Worm (Caenorhabditis elegans): ENCODE measurements around the gene T27E4.1.

T27E4.1 gene

DNA sequence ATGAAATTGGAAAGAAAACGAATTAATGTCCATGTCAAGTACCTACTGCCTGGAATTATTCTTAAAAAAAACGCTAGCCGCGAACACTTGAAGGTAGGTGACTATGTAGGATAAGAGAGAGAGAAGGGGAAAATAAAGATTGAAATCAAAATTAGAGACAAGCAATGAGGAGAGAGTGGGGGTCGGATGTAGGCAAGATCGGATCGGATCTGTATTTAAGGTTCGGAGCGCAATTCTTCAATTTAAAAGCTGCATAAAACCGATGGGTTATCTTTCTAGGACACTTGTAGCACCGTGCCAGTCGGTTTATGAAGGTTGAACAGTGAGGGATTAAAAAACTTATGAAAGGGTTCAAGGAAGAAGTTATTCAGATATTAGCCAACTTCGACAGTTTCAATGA lies 29.0 kb upstream of the T27E4.1 start:
- TF ChIP-seq nhr-25 (tag; optimal IDR thresholded peaks at IDR 0.05) (peak; percentile 27), ZK546.5 (tag; optimal IDR thresholded peaks at IDR 0.05) (no peak)

- TF ChIP-seq nhr-10 (tag; optimal IDR thresholded peaks at IDR 0.05) = no peak
- no peak for TF ChIP-seq sma-3 (GFP tag; optimal IDR thresholded peaks at IDR 0.05)
- TF ChIP-seq R02D3.7 (tag; optimal IDR thresholded peaks at IDR 0.05) = no peak
- TF ChIP-seq nhr-11 (tag; optimal IDR thresholded peaks at IDR 0.05) = no peak
- no peak for TF ChIP-seq gmeb-1 (tag; optimal IDR thresholded peaks at IDR 0.05)
- no peak for TF ChIP-seq ztf-4 (tag; optimal IDR thresholded peaks at IDR 0.05)
- no peak for TF ChIP-seq snpc-4 (tag; optimal IDR thresholded peaks at IDR 0.05)
- TF ChIP-seq ceh-16 (tag; optimal IDR thresholded peaks at IDR 0.05) = no peak
- TF ChIP-seq egl-27 (tag; optimal IDR thresholded peaks at IDR 0.05) = no peak
- TF ChIP-seq nhr-6 (tag; optimal IDR thresholded peaks at IDR 0.05) = no peak
Observed at ce11 chrV:9065001-9065400, 27.1 kb upstream of the T27E4.1 start.

ce11 chrV:9065915-9066314 lies 26.2 kb upstream of the T27E4.1 start:
- TF ChIP-seq blmp-1 (tag; optimal IDR thresholded peaks at IDR 0.05; ENCODE audit: insufficient read depth) (peak; percentile 61), nhr-10 (tag; optimal IDR thresholded peaks at IDR 0.05) (no peak), lsy-2 (tag; optimal IDR thresholded peaks at IDR 0.05) (no peak), sma-9 (GFP tag; optimal IDR thresholded peaks at IDR 0.05) (peak; percentile 25), sma-9 (tag; optimal IDR thresholded peaks at IDR 0.05) (no peak), ceh-16 (tag; optimal IDR thresholded peaks at IDR 0.05) (peak; percentile 30), nhr-25 (tag; optimal IDR thresholded peaks at IDR 0.05) (peak; percentile 35), nhr-6 (tag; optimal IDR thresholded peaks at IDR 0.05) (no peak)

- TF ChIP-seq lin-39 (tag; optimal IDR thresholded peaks at IDR 0.05) (no peak), nhr-10 (tag; optimal IDR thresholded peaks at IDR 0.05) (no peak), ZK546.5 (tag; optimal IDR thresholded peaks at IDR 0.05) (no peak), mbf-1 (tag; optimal IDR thresholded peaks at IDR 0.05) (no peak), nhr-11 (tag; optimal IDR thresholded peaks at IDR 0.05) (no peak)
Observed at ce11 chrV:9067678-9068077, 24.5 kb upstream of the T27E4.1 start, which contains the start of gene fip-2. TSS of gene fip-2 (plus strand) at chrV:9067978.

ce11 chrV:9069680-9070079 lies 22.5 kb upstream of the T27E4.1 start, which contains the start of gene T27E4.5:
TSS of gene T27E4.5 (minus strand) at chrV:9069780.
- TF ChIP-seq elt-1 (tag; optimal IDR thresholded peaks at IDR 0.05) (no peak), skn-1 (tag; optimal IDR thresholded peaks at IDR 0.05) (no peak), R02D3.7 (tag; optimal IDR thresholded peaks at IDR 0.05) (no peak), lsy-2 (tag; optimal IDR thresholded peaks at IDR 0.05) (no peak), nhr-12 (tag; optimal IDR thresholded peaks at IDR 0.05) (no peak), nhr-10 (tag; optimal IDR thresholded peaks at IDR 0.05) (no peak), blmp-1 (tag; optimal IDR thresholded peaks at IDR 0.05; ENCODE audit: insufficient read depth) (no peak), F13H6.1 (tag; optimal IDR thresholded peaks at IDR 0.05) (no peak), nhr-11 (tag; optimal IDR thresholded peaks at IDR 0.05) (no peak)

DNA sequence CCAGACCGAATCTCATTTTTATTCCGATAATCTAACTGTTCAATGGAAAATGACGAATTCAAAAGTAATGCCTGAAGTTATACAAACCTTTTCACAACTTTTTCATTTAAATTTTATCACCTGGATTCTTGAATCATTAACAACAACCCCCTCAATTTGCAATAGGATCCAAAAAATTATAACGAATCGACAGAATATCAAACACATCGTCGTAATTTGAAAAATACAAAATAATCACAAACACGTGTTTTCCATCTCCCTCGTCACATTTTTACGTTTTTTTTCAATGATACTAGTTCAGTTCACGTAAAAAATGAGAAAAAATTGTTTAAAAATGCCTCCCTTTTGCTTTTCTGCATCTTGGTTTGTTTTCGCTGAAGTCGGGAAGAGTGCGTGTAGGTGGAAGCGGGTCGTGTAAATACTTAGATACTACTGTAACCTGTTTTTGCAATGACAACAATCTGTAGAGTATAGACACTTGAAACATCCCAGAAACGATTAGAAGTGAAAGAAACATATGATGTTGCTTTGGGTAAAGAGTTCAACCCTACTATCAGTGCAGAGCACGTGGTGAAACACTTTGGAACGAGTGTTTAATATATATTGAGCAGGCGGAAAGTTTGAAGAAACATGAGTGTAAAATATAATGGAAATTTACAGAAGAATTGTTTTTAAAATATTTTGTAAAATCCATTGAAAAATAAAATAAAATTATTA lies 18.7 kb upstream of the T27E4.1 start, which contains the start of gene oac-50:
TSS of gene oac-50 (minus strand) at position 219 of the 717 bp plus-strand sequence.
- TF ChIP-seq sma-9 (GFP tag; optimal IDR thresholded peaks at IDR 0.05) (peak; percentile 2), sma-9 (tag; optimal IDR thresholded peaks at IDR 0.05) (no peak), fos-1 (tag; optimal IDR thresholded peaks at IDR 0.05) (no peak), F13H6.1 (tag; optimal IDR thresholded peaks at IDR 0.05) (peak; percentile 27)

- TF ChIP-seq lin-13 (GFP tag; optimal IDR thresholded peaks at IDR 0.05) = no peak
- no peak for TF ChIP-seq mbf-1 (tag; optimal IDR thresholded peaks at IDR 0.05)
- no peak for TF ChIP-seq nhr-11 (tag; optimal IDR thresholded peaks at IDR 0.05)
- TF ChIP-seq ceh-16 (tag; optimal IDR thresholded peaks at IDR 0.05) = no peak
- TF ChIP-seq lin-39 (tag; optimal IDR thresholded peaks at IDR 0.05) = no peak
- TF ChIP-seq elt-3 (tag; optimal IDR thresholded peaks at IDR 0.05) = no peak
- TF ChIP-seq egl-27 (tag; optimal IDR thresholded peaks at IDR 0.05) = no peak
- no peak for TF ChIP-seq dmd-4 (tag; optimal IDR thresholded peaks at IDR 0.05)
- no peak for TF ChIP-seq zag-1 (tag; optimal IDR thresholded peaks at IDR 0.05)
- no peak for TF ChIP-seq fos-1 (tag; optimal IDR thresholded peaks at IDR 0.05)
- no peak for TF ChIP-seq gmeb-1 (tag; optimal IDR thresholded peaks at IDR 0.05)
- no peak for TF ChIP-seq nhr-23 (tag; optimal IDR thresholded peaks at IDR 0.05)
- TF ChIP-seq snpc-4 (tag; optimal IDR thresholded peaks at IDR 0.05) = no peak
- TF ChIP-seq unc-62 (GFP tag; optimal IDR thresholded peaks at IDR 0.05) = no peak
- TF ChIP-seq nhr-25 (tag; optimal IDR thresholded peaks at IDR 0.05) = peak; percentile 0
- no peak for TF ChIP-seq elt-1 (tag; optimal IDR thresholded peaks at IDR 0.05)
- no peak for TF ChIP-seq alr-1 (tag; optimal IDR thresholded peaks at IDR 0.05)
- no peak for TF ChIP-seq R02D3.7 (tag; optimal IDR thresholded peaks at IDR 0.05)
- no peak for TF ChIP-seq mab-5 (tag; optimal IDR thresholded peaks at IDR 0.05)
- peak; percentile 19 for TF ChIP-seq ztf-4 (tag; optimal IDR thresholded peaks at IDR 0.05)
- no peak for TF ChIP-seq unc-55 (GFP tag; optimal IDR thresholded peaks at IDR 0.05)
- no peak for TF ChIP-seq F13H6.1 (tag; optimal IDR thresholded peaks at IDR 0.05)
- TF ChIP-seq nhr-237 (tag; optimal IDR thresholded peaks at IDR 0.05) = no peak
- peak in 1 of 2 experiments; percentile 37 for TF ChIP-seq lsy-2 (tag; optimal IDR thresholded peaks at IDR 0.05)
- peak; percentile 35 for TF ChIP-seq sma-9 (GFP tag; optimal IDR thresholded peaks at IDR 0.05)
- TF ChIP-seq sma-9 (tag; optimal IDR thresholded peaks at IDR 0.05) = no peak
- no peak for TF ChIP-seq ztf-11 (tag; optimal IDR thresholded peaks at IDR 0.05)
- peak; percentile 38 for TF ChIP-seq crh-2 (tag; optimal IDR thresholded peaks at IDR 0.05)
- TF ChIP-seq mdl-1 (tag; optimal IDR thresholded peaks at IDR 0.05) = peak in 1 of 2 experiments; percentile 6
Observed at ce11 chrV:9074360-9074834, 17.7 kb upstream of the T27E4.1 start.

All from whole organism, L2 larva.